Fruit fly (Drosophila melanogaster): ENCODE results near the gene CG9922.

Gene CG9922

dm6 chr3R:13995426-13995825 is 40.8 kb downstream of the CG9922 start:
- TF ChIP-seq mam (GFP tag; optimal IDR thresholded peaks at IDR 0.05): no peak
- TF ChIP-seq cwo (GFP tag; optimal IDR thresholded peaks at IDR 0.05): no peak
- peak; percentile 10 for TF ChIP-seq Sox102F (GFP tag; optimal IDR thresholded peaks at IDR 0.05)
- TF ChIP-seq GATAe (GFP tag; conservative IDR thresholded peaks at IDR 0.05): no peak
- TF ChIP-seq CG4820 (GFP tag; optimal IDR thresholded peaks at IDR 0.05): no peak
- no peak for TF ChIP-seq Bteb2 (GFP tag; optimal IDR thresholded peaks at IDR 0.05)
- no peak for TF ChIP-seq CG10979 (tag; optimal IDR thresholded peaks at IDR 0.05)
- peak in 1 of 2 experiments; percentile 83 for TF ChIP-seq Pdp1 (GFP tag; optimal IDR thresholded peaks at IDR 0.05)
- no peak for TF ChIP-seq dmrt11E (tag; optimal IDR thresholded peaks at IDR 0.05)
- TF ChIP-seq CG11504 (tag; optimal IDR thresholded peaks at IDR 0.05): peak; percentile 1
- TF ChIP-seq mirr (GFP tag; optimal IDR thresholded peaks at IDR 0.05): no peak
- no peak for TF ChIP-seq CG3995 (GFP tag; optimal IDR thresholded peaks at IDR 0.05)
- TF ChIP-seq Bgb (GFP tag; IDR thresholded peaks at IDR 0.05; ENCODE audit: partially characterized antibody): no peak
- TF ChIP-seq stwl (tag; optimal IDR thresholded peaks at IDR 0.05): peak; percentile 46

dm6 chr3R:13992126-13992535 is 44.1 kb downstream of the CG9922 start:
- no peak for TF ChIP-seq Nf-YC (tag; optimal IDR thresholded peaks at IDR 0.05)
- TF ChIP-seq Drgx (GFP tag; IDR thresholded peaks at IDR 0.05): peak; percentile 51
- no peak for TF ChIP-seq PHDP (tag; optimal IDR thresholded peaks at IDR 0.05)
- no peak for TF ChIP-seq nau (GFP tag; optimal IDR thresholded peaks at IDR 0.05)
- TF ChIP-seq CG9437 (GFP tag; optimal IDR thresholded peaks at IDR 0.05): no peak
- TF ChIP-seq CG1602 (GFP tag; optimal IDR thresholded peaks at IDR 0.05): no peak
- TF ChIP-seq CG9797 (GFP tag; optimal IDR thresholded peaks at IDR 0.05): no peak
- no peak for TF ChIP-seq Fer1 (GFP tag; optimal IDR thresholded peaks at IDR 0.05)
- TF ChIP-seq Pdp1 (GFP tag; optimal IDR thresholded peaks at IDR 0.05): peak in 1 of 2 experiments; percentile 91
- TF ChIP-seq Dip3 (GFP tag; optimal IDR thresholded peaks at IDR 0.05): no peak
- TF ChIP-seq cas (GFP tag; IDR thresholded peaks at IDR 0.05): no peak
- no peak for TF ChIP-seq Scr (GFP tag; IDR thresholded peaks at IDR 0.05; ENCODE audit: partially characterized antibody)
- no peak for TF ChIP-seq Jarid2 (GFP tag; optimal IDR thresholded peaks at IDR 0.05)
- TF ChIP-seq HLH54F (GFP tag; optimal IDR thresholded peaks at IDR 0.05): no peak
- no peak for TF ChIP-seq Sin3A (optimal IDR thresholded peaks at IDR 0.05)
- no peak for TF ChIP-seq ci (GFP tag; IDR thresholded peaks at IDR 0.05)
- no peak for TF ChIP-seq CG16863 (GFP tag; optimal IDR thresholded peaks at IDR 0.05)
- no peak for TF ChIP-seq hkb (optimal IDR thresholded peaks at IDR 0.05)
- TF ChIP-seq hkb (GFP tag; IDR thresholded peaks at IDR 0.05): no peak
- no peak for TF ChIP-seq Atf3 (GFP tag; optimal IDR thresholded peaks at IDR 0.05)
- no peak for TF ChIP-seq CG34376 (GFP tag; optimal IDR thresholded peaks at IDR 0.05)
- TF ChIP-seq pnt (GFP tag; optimal IDR thresholded peaks at IDR 0.05): no peak
- no peak for TF ChIP-seq CG7357 (GFP tag; IDR thresholded peaks at IDR 0.05)
- no peak for TF ChIP-seq Hr78 (GFP tag; optimal IDR thresholded peaks at IDR 0.05)
- peak; percentile 51; the same call in 1 of the 2 replicates for TF ChIP-seq Adf1 (GFP tag; IDR thresholded peaks at IDR 0.05)
- no peak for TF ChIP-seq klu (GFP tag; IDR thresholded peaks at IDR 0.05)
- TF ChIP-seq pros (GFP tag; optimal IDR thresholded peaks at IDR 0.05): peak; percentile 93
- TF ChIP-seq Bdp1 (GFP tag; optimal IDR thresholded peaks at IDR 0.05): no peak
- TF ChIP-seq CG12071 (GFP tag; optimal IDR thresholded peaks at IDR 0.05): no peak
- no peak for TF ChIP-seq trem (tag; optimal IDR thresholded peaks at IDR 0.05)
- TF ChIP-seq dpn (GFP tag; optimal IDR thresholded peaks at IDR 0.05): no peak
- TF ChIP-seq CG7786 (GFP tag; optimal IDR thresholded peaks at IDR 0.05): no peak
- TF ChIP-seq CG6175 (GFP tag; IDR thresholded peaks at IDR 0.05): peak; percentile 31; the same call in 1 of the 3 replicates
- no peak for TF ChIP-seq CG6765 (GFP tag; optimal IDR thresholded peaks at IDR 0.05)
- no peak for TF ChIP-seq usp (GFP tag; optimal IDR thresholded peaks at IDR 0.05)
- no peak for TF ChIP-seq CG3065 (GFP tag; optimal IDR thresholded peaks at IDR 0.05)
- 0 out of 2 replicates have a peak, but pooled peaks have one; percentile 29 for TF ChIP-seq vvl (GFP tag; IDR thresholded peaks at IDR 0.05)
- TF ChIP-seq Dip2 (GFP tag; IDR thresholded peaks at IDR 0.05): no peak
- TF ChIP-seq CG10654 (GFP tag; optimal IDR thresholded peaks at IDR 0.05): no peak
